Worm (Caenorhabditis elegans): ENCODE measurements around the gene klp-17.

klp-17 gene

DNA sequence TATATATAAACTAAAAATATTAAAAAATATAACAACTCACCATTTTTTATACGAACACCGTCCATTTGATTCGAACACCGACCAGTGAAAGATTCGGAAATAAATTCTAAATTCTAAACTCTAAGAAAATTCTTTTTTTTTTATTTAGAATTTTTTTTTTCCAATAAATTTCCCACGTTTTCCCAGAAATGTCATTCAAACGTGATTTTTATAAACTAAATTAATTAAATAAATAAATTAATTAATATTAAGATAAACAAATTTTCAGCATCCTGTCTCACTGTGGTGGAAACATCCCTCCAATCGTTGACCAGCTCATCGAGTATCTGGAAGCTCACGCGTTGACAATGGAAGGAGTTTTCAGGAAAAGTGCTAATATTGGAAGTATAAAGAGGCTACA, at the start of gene klp-17:
klp-17 (minus strand) TSS at position 101 of the 400 bp plus-strand sequence.
- TF ChIP-seq lsy-2 (tag; optimal IDR thresholded peaks at IDR 0.05) (no peak), ceh-43 (GFP tag; optimal IDR thresholded peaks at IDR 0.05) (no peak), mab-5 (tag; optimal IDR thresholded peaks at IDR 0.05) (no peak), lin-13 (tag; optimal IDR thresholded peaks at IDR 0.05) (no peak), ztf-11 (tag; optimal IDR thresholded peaks at IDR 0.05) (no peak)

DNA sequence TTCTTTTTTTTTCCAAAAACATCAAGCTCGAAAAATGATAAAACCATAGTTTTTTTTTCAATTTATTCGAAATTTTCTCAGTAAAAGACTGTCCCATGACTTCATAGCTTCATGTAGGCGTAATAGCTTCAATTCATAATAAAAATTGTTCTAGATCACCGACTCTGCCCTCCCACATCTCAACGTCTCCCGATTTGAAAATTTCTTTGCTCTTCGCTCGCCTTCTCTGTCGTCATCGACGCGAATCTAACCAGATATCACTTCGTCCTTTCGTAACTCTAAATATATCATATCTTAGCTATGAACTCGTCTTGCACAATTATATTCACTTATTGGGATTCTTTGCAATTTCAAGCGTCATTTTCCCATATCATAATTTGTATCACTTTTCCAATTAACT, 47.3 kb upstream of the klp-17 start, which contains the start of gene srh-44:
srh-44 (plus strand) TSS at position 301 of the 400 bp plus-strand sequence.
- TF ChIP-seq bed-3 (GFP tag; optimal IDR thresholded peaks at IDR 0.05), result no peak
- TF ChIP-seq mls-2 (tag; optimal IDR thresholded peaks at IDR 0.05), result no peak
- TF ChIP-seq sptf-1 (tag; optimal IDR thresholded peaks at IDR 0.05), result no peak
- TF ChIP-seq elt-1 (tag; optimal IDR thresholded peaks at IDR 0.05; ENCODE audit: borderline replicate concordance, insufficient read depth), result no peak
- TF ChIP-seq nhr-237 (tag; optimal IDR thresholded peaks at IDR 0.05), result no peak
- no peak for TF ChIP-seq blmp-1 (tag; optimal IDR thresholded peaks at IDR 0.05)
- no peak for TF ChIP-seq zip-8 (tag; optimal IDR thresholded peaks at IDR 0.05)
- TF ChIP-seq M03D4.4 (tag; optimal IDR thresholded peaks at IDR 0.05), result no peak
- TF ChIP-seq hlh-1 (tag; optimal IDR thresholded peaks at IDR 0.05), result no peak

DNA sequence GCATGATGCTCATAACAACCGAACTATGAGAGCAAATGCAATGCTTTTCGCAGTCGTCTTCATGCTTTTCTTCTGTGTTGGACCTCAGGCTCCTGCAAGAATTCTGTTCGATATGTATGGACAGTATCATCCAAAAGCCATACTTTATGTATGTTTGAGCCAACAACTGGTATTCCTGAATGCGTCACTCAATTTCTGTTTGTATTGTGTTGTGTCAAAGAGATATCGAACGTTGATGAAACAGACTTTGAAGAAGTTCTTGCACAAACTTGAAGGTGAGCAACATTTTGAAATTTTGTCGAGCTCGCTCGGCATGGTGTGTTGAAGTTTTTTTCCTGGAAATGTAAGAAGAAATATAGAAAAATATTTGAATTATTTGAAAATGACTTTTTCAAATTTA, 45.5 kb upstream of the klp-17 start:
- TF ChIP-seq ztf-11 (tag; optimal IDR thresholded peaks at IDR 0.05), result no peak
- TF ChIP-seq hlh-1 (tag; optimal IDR thresholded peaks at IDR 0.05), result no peak
- no peak for TF ChIP-seq tbx-8 (GFP tag; optimal IDR thresholded peaks at IDR 0.05)
- TF ChIP-seq ceh-83 (GFP tag; optimal IDR thresholded peaks at IDR 0.05), result no peak
- no peak for TF ChIP-seq lin-32 (GFP tag; optimal IDR thresholded peaks at IDR 0.05)
- no peak for TF ChIP-seq ceh-43 (GFP tag; optimal IDR thresholded peaks at IDR 0.05)

DNA sequence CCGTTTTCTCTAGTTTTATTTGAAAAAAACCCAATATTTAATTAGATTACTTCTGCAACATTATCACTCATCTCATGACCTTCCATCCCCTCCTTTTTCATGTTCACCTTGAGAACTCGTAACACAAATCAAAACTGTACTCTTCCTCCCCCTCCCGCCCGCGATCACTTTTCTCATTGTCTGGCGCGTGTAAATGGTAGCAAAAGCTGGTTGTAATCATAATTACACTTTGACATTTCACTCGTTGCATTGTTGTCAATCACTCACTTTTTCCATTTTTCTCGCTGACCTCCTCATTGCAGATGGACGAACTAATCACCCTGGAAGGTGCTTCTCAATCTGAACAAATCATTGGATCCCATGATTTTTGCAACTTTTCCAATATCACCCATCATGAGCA, 42.9 kb upstream of the klp-17 start, which contains the start of gene npr-41:
npr-41 (plus strand) TSS at position 301 of the 400 bp plus-strand sequence.
- TF ChIP-seq ham-2 (GFP tag; optimal IDR thresholded peaks at IDR 0.05), result no peak
- no peak for TF ChIP-seq mls-2 (tag; optimal IDR thresholded peaks at IDR 0.05)
- no peak for TF ChIP-seq ceh-39 (tag; optimal IDR thresholded peaks at IDR 0.05)
- TF ChIP-seq nhr-237 (tag; optimal IDR thresholded peaks at IDR 0.05), result no peak

DNA sequence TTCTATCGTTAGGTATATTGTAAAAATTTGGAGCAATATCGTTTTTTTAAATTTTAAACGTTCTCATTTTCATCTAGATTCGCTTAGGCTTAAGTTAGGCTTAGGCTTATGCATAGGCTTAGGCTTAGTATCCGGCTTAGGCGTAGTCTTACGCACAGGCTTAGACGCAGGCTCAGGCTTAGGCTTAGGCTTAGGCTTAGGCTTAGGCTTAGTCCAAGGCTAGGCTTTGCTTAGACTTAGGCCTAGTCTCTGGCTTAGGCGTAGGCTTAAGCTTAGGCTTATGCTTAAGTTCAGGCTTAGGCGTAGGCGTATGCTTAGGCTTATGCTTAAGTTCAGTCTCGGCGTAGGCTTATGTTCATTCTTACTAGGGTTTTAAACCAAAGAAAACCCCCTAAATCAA, 36.3 kb upstream of the klp-17 start:
- TF ChIP-seq sptf-1 (tag; optimal IDR thresholded peaks at IDR 0.05) (peak; percentile 23), ham-2 (GFP tag; optimal IDR thresholded peaks at IDR 0.05) (peak; percentile 23), nhr-28 (tag; optimal IDR thresholded peaks at IDR 0.05) (no peak), nhr-2 (tag; optimal IDR thresholded peaks at IDR 0.05) (no peak)

DNA sequence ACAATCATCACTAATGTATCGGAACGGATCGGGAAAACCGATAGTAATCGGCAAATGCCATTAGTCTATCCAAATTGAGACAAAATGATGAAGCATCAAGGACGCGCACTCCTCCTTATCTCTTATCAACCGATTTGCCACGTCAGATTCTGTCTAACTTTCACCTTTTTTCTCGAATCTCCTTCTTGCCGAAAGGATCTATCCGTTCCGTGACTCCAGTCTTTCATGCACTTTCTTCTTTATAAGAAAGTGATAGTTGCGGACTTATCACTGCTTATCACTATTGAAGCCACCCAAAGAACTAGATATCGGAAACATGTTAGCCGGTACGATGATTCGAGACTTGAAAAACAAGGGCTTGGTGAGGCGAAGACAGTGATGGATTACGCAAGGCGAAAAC, 34.5 kb upstream of the klp-17 start:
- TF ChIP-seq blmp-1 (tag; optimal IDR thresholded peaks at IDR 0.05), result peak; percentile 91
- no peak for TF ChIP-seq nhr-12 (tag; optimal IDR thresholded peaks at IDR 0.05)
- TF ChIP-seq lsy-2 (tag; optimal IDR thresholded peaks at IDR 0.05), result no peak
- TF ChIP-seq lin-32 (GFP tag; optimal IDR thresholded peaks at IDR 0.05), result no peak
- TF ChIP-seq zip-8 (tag; optimal IDR thresholded peaks at IDR 0.05), result no peak
- TF ChIP-seq flh-1 (GFP tag; optimal IDR thresholded peaks at IDR 0.05), result no peak
- peak; percentile 93 for TF ChIP-seq elt-3 (tag; optimal IDR thresholded peaks at IDR 0.05)
- no peak for TF ChIP-seq bed-3 (GFP tag; optimal IDR thresholded peaks at IDR 0.05)
- TF ChIP-seq unc-62 (GFP tag; optimal IDR thresholded peaks at IDR 0.05), result no peak
- TF ChIP-seq hlh-1 (tag; optimal IDR thresholded peaks at IDR 0.05), result no peak
- TF ChIP-seq elt-1 (tag; optimal IDR thresholded peaks at IDR 0.05; ENCODE audit: borderline replicate concordance, insufficient read depth), result peak; percentile 35
- TF ChIP-seq unc-120 (tag; optimal IDR thresholded peaks at IDR 0.05; ENCODE audit: poor library complexity, severe bottlenecking), result no peak
- no peak for TF ChIP-seq lin-13 (tag; optimal IDR thresholded peaks at IDR 0.05)
- TF ChIP-seq nhr-28 (tag; optimal IDR thresholded peaks at IDR 0.05), result no peak
- peak; percentile 59 for TF ChIP-seq ham-2 (GFP tag; optimal IDR thresholded peaks at IDR 0.05)
- no peak for TF ChIP-seq nhr-76 (tag; optimal IDR thresholded peaks at IDR 0.05)
- TF ChIP-seq snpc-4 (tag; optimal IDR thresholded peaks at IDR 0.05), result no peak
- no peak for TF ChIP-seq ceh-39 (tag; optimal IDR thresholded peaks at IDR 0.05)
- no peak for TF ChIP-seq mab-5 (tag; optimal IDR thresholded peaks at IDR 0.05)

DNA sequence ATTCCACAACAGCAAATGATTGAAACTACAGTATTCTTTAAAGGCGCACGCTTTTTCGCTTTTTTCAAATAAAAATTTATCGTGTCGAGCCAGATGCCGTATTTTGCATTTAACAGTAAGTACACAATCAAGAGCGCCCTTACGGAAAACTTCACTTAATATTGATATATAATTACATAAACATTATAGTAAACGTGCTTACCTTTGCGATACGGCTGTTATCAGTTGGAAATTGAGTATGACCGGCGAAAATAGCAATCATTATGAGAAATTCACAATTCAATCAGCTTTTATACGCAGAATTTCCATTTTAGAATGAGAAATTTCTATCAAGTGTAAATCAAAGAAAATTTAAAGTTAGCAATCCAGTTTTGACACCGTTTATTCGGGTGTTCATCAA, 32.8 kb upstream of the klp-17 start, which contains the start of gene B0334.20:
B0334.20 (minus strand) TSS at position 262 of the 400 bp plus-strand sequence.
- no peak for TF ChIP-seq hlh-1 (tag; optimal IDR thresholded peaks at IDR 0.05)
- no peak for TF ChIP-seq nhr-28 (tag; optimal IDR thresholded peaks at IDR 0.05)

Data from whole organism, mixed stage, embryonic.